Fruit fly (Drosophila melanogaster) whole organism, pupa: Measurements from ENCODE around the gene CG16789.

Experiments
- CG15710 ChIP-seq: fragments of 200-800 bp; sonication (Bioruptor generic); optimal IDR thresholded peaks from 2 replicates; lab custom pipeline; 2018; ENCODE audit warnings: missing biosample characterization, mild to moderate bottlenecking, missing genetic modification characterization, moderate library complexity
- CG17806 ChIP-seq: fragments of 200-800 bp; sonication (Bioruptor generic); optimal IDR thresholded peaks from 2 replicates; lab custom pipeline; 2018; ENCODE audit warnings: missing biosample characterization, mild to moderate bottlenecking, missing genetic modification characterization, moderate library complexity
- CG32121 ChIP-seq: fragments of 200-800 bp; sonication (Bioruptor generic); IDR thresholded peaks from 2 replicates; pipeline ENCODE4 v1.3.6; 2022; ENCODE audit warnings: missing biosample characterization, missing genetic modification characterization
- CG34367 ChIP-seq: fragments of 200-800 bp; sonication (Bioruptor generic); optimal IDR thresholded peaks from 2 replicates; lab custom pipeline; 2018; ENCODE audit warnings: missing biosample characterization, mild to moderate bottlenecking, missing genetic modification characterization
- CG8159 ChIP-seq: fragments of 200-800 bp; sonication (Bioruptor generic); optimal IDR thresholded peaks from 3 replicates; lab custom pipeline; 2018; ENCODE audit warnings: missing biosample characterization, mild to moderate bottlenecking, missing genetic modification characterization, moderate library complexity
- CG9948 ChIP-seq: fragments of 200-800 bp; sonication (Bioruptor generic); optimal IDR thresholded peaks from 2 replicates; lab custom pipeline; 2018; ENCODE audit warnings: missing biosample characterization, mild to moderate bottlenecking, missing genetic modification characterization, moderate library complexity
- D1 ChIP-seq: fragments of 200-800 bp; sonication (Bioruptor generic); optimal IDR thresholded peaks from 2 replicates; lab custom pipeline; 2018; ENCODE audit warnings: missing biosample characterization, mild to moderate bottlenecking, missing genetic modification characterization, moderate library complexity
- EcR ChIP-seq: fragments of 200-800 bp; sonication (Bioruptor generic); optimal IDR thresholded peaks from 3 replicates; lab custom pipeline; 2019; ENCODE audit warnings: missing biosample characterization, missing genetic modification characterization, mild to moderate bottlenecking, moderate library complexity, missing genetic modification reagents
- Pif1A ChIP-seq: fragments of 200-800 bp; sonication (Bioruptor generic); optimal IDR thresholded peaks from 3 replicates; lab custom pipeline; 2016; ENCODE audit warnings: missing biosample characterization, missing genetic modification characterization
- Pif1B ChIP-seq: fragments of 200-800 bp; sonication (Bioruptor generic); optimal IDR thresholded peaks from 3 replicates; lab custom pipeline; 2016; ENCODE audit warnings: missing biosample characterization, missing genetic modification characterization
- Snoo ChIP-seq: fragments of 200-800 bp; sonication (Bioruptor generic); optimal IDR thresholded peaks from 3 replicates; lab custom pipeline; 2017; ENCODE audit warnings: missing biosample characterization, mild to moderate bottlenecking, missing genetic modification characterization, inconsistent platforms
- fd96Ca ChIP-seq: fragments of 200-800 bp; sonication (Bioruptor generic); IDR thresholded peaks from 3 replicates; pipeline ENCODE4 v1.3.6; 2022; ENCODE audit warnings: missing biosample characterization, missing genetic modification characterization
- rn ChIP-seq: fragments of 200-800 bp; sonication (Bioruptor generic); IDR thresholded peaks from 2 replicates; pipeline ENCODE4 v1.3.6; 2022; ENCODE audit warnings: missing biosample characterization, missing genetic modification characterization

dm6 chr3R:9601949-9602348 is 36.0 kb downstream of the CG16789 start:
- no peak for TF ChIP-seq CG9948
- no peak for TF ChIP-seq EcR (GFP tag; lab: Kevin White, UChicago)
- no peak for TF ChIP-seq CG17806
- TF ChIP-seq CG8159 (tag; lab: Kevin White, UChicago): no peak
- TF ChIP-seq Pif1A (GFP tag; lab: Kevin White, UChicago): no peak
- TF ChIP-seq CG34367 (tag; lab: Kevin White, UChicago): no peak
- no peak for TF ChIP-seq fd96Ca (GFP tag; lab: Robert Waterston, UW)
- TF ChIP-seq CG32121 (GFP tag; lab: Robert Waterston, UW): no peak
- no peak for TF ChIP-seq D1
- no peak for TF ChIP-seq rn (GFP tag; lab: Robert Waterston, UW)
- TF ChIP-seq CG15710 (tag; lab: Kevin White, UChicago): peak; percentile 7
- TF ChIP-seq Snoo (tag; lab: Kevin White, UChicago): no peak
- no peak for TF ChIP-seq Pif1B (GFP tag; lab: Kevin White, UChicago)
